Fruit fly (Drosophila melanogaster): Measurements from ENCODE around the gene CG4565.

The CG4565 gene

dm6 chr3R:10872148-10872783, 19.7 kb downstream of the CG4565 start, which contains the start of gene Fdh (continued):
- TF ChIP-seq dpn (GFP tag; optimal IDR thresholded peaks at IDR 0.05): peak in 1 of 2 experiments; percentile 53
- TF ChIP-seq nau (GFP tag; optimal IDR thresholded peaks at IDR 0.05): peak; percentile 49
- peak; percentile 57 for TF ChIP-seq tap (tag; optimal IDR thresholded peaks at IDR 0.05)
- 0 out of 2 replicates have a peak, but pooled peaks have one; percentile 14 for TF ChIP-seq CG32767 (GFP tag; IDR thresholded peaks at IDR 0.05)
- no peak for TF ChIP-seq CG4617 (GFP tag; optimal IDR thresholded peaks at IDR 0.05; ENCODE audit: borderline replicate concordance)
- TF ChIP-seq twi (tag; optimal IDR thresholded peaks at IDR 0.05): peak; percentile 47
- peak; percentile 36 for TF ChIP-seq D19A (tag; optimal IDR thresholded peaks at IDR 0.05)
- TF ChIP-seq CG7963 (GFP tag; IDR thresholded peaks at IDR 0.05; ENCODE audit: partially characterized antibody): no peak
- TF ChIP-seq PHDP (tag; optimal IDR thresholded peaks at IDR 0.05): peak; percentile 70
- peak; percentile 2 for TF ChIP-seq disco-r (GFP tag; optimal IDR thresholded peaks at IDR 0.05)
- peak in 1 of 2 experiments; percentile 59 for TF ChIP-seq bsh (GFP tag; optimal IDR thresholded peaks at IDR 0.05)
- peak; percentile 50 for TF ChIP-seq Nf-YB (GFP tag; optimal IDR thresholded peaks at IDR 0.05)
- peak; percentile 80 for TF ChIP-seq Elba2 (GFP tag; optimal IDR thresholded peaks at IDR 0.05)
- peak; percentile 56 for TF ChIP-seq CG7556 (GFP tag; optimal IDR thresholded peaks at IDR 0.05)
- TF ChIP-seq tin (GFP tag; optimal IDR thresholded peaks at IDR 0.05): peak; percentile 55
- peak; percentile 66 for TF ChIP-seq HHEX (GFP tag; optimal IDR thresholded peaks at IDR 0.05)
- peak; percentile 50 for TF ChIP-seq sob (GFP tag; IDR thresholded peaks at IDR 0.05)
- TF ChIP-seq mld (GFP tag; IDR thresholded peaks at IDR 0.05; ENCODE audit: partially characterized antibody): no peak
- TF ChIP-seq croc (GFP tag; conservative IDR thresholded peaks at IDR 0.05): no peak; the same call in 2 of the 3 replicates
- peak; percentile 5 for TF ChIP-seq salm (tag; optimal IDR thresholded peaks at IDR 0.05)
- TF ChIP-seq CoRest (tag; optimal IDR thresholded peaks at IDR 0.05): peak; percentile 84
- TF ChIP-seq CG43689 (GFP tag; IDR thresholded peaks at IDR 0.05): no peak
- peak; percentile 63 for TF ChIP-seq CG17385 (GFP tag; optimal IDR thresholded peaks at IDR 0.05)
- TF ChIP-seq bowl (GFP tag; IDR thresholded peaks at IDR 0.05): 0 out of 2 replicates have a peak, but pooled peaks have one; percentile 16
- no peak for TF ChIP-seq tio (GFP tag; optimal IDR thresholded peaks at IDR 0.05)
- TF ChIP-seq Oli (tag; optimal IDR thresholded peaks at IDR 0.05): peak; percentile 24
- TF ChIP-seq Hmr (GFP tag; optimal IDR thresholded peaks at IDR 0.05): peak; percentile 64
- peak; percentile 47 for TF ChIP-seq Ssrp (tag; optimal IDR thresholded peaks at IDR 0.05)
- peak; percentile 44 for TF ChIP-seq CG1529 (GFP tag; optimal IDR thresholded peaks at IDR 0.05)
- peak; percentile 38 for TF ChIP-seq Chrac-16 (GFP tag; optimal IDR thresholded peaks at IDR 0.05)
- TF ChIP-seq bbx (GFP tag; IDR thresholded peaks at IDR 0.05; ENCODE audit: partially characterized antibody): no peak
- TF ChIP-seq kni (GFP tag; optimal IDR thresholded peaks at IDR 0.05): peak; percentile 51
- TF ChIP-seq CG8290 (GFP tag; optimal IDR thresholded peaks at IDR 0.05): peak; percentile 89
- peak; percentile 47 to 81 for TF ChIP-seq CG8290 (tag; optimal IDR thresholded peaks at IDR 0.05)
- peak; percentile 78 for TF ChIP-seq gem (tag; optimal IDR thresholded peaks at IDR 0.05)
- no peak for TF ChIP-seq z (GFP tag; IDR thresholded peaks at IDR 0.05)
- TF ChIP-seq E2f1 (GFP tag; IDR thresholded peaks at IDR 0.05): peak; percentile 31; the same call in 1 of the 2 replicates
- no peak for TF ChIP-seq sr (GFP tag; IDR thresholded peaks at IDR 0.05)
- peak; percentile 69 for TF ChIP-seq gfzf (GFP tag; optimal IDR thresholded peaks at IDR 0.05)
- TF ChIP-seq gce (GFP tag; IDR thresholded peaks at IDR 0.05): 0 out of 3 replicates have a peak, but pooled peaks have one; percentile 28
- TF ChIP-seq pzg (GFP tag; optimal IDR thresholded peaks at IDR 0.05): peak; percentile 42
- peak; percentile 49 for TF ChIP-seq CG15514 (GFP tag; optimal IDR thresholded peaks at IDR 0.05)
- TF ChIP-seq CG12942 (GFP tag; optimal IDR thresholded peaks at IDR 0.05): peak; percentile 4
- peak; percentile 45; the same call in 1 of the 2 replicates for TF ChIP-seq Atf6 (GFP tag; IDR thresholded peaks at IDR 0.05)
- TF ChIP-seq Neu2 (GFP tag; optimal IDR thresholded peaks at IDR 0.05; ENCODE audit: borderline replicate concordance): no peak
- peak; percentile 35; the same call in 1 of the 2 replicates for TF ChIP-seq crol (GFP tag; IDR thresholded peaks at IDR 0.05)
- TF ChIP-seq ara (GFP tag; IDR thresholded peaks at IDR 0.05): peak; percentile 60; the same call in 1 of the 2 replicates
- peak; percentile 7 for TF ChIP-seq CG13894 (tag; optimal IDR thresholded peaks at IDR 0.05)

Data from whole organism, embryonic.